Worm (Caenorhabditis elegans) whole organism, L4 larva: ENCODE data around the gene cdd-2.

Experiments used
- F26F4.8 ChIP-seq: fragments of 200-800 bp; sonication (Bioruptor generic); conservative IDR thresholded peaks from 2 replicates; pipeline ENCODE4 v1.3.6; 2022; ENCODE audit warnings: missing genetic modification characterization, missing compliant biosample characterization
- ama-1 ChIP-seq: fragments of 150-350 bp; optimal IDR thresholded peaks from 2 replicates; lab custom pipeline; 2014; ENCODE audit warnings: inconsistent platforms, mixed read lengths
- ceh-32 ChIP-seq: sonication (generic microtip); optimal IDR thresholded peaks from 2 replicates; lab custom pipeline; 2016; ENCODE audit warnings: mild to moderate bottlenecking, missing genetic modification characterization, missing compliant biosample characterization; ENCODE audit not compliant: poor library complexity
- fkh-10 ChIP-seq: fragments of 150-350 bp; optimal IDR thresholded peaks from 2 replicates; lab custom pipeline; 2014; ENCODE audit warnings: missing biosample characterization, missing genetic modification reagents, missing genetic modification characterization
- hmg-1.1 ChIP-seq: fragments of 200-800 bp; sonication (Bioruptor generic); IDR thresholded peaks from 2 replicates; pipeline ENCODE4 v1.3.6; 2022; ENCODE audit warnings: missing genetic modification reagents, missing genetic modification characterization, missing compliant biosample characterization
- lin-13 ChIP-seq: fragments of 150-350 bp; optimal IDR thresholded peaks from 2 replicates; lab custom pipeline; 2014; ENCODE audit warnings: missing biosample characterization, missing genetic modification reagents, missing genetic modification characterization
- lin-39 ChIP-seq: fragments of 150-350 bp; optimal IDR thresholded peaks from 2 replicates; lab custom pipeline; 2014; ENCODE audit warnings: missing biosample characterization, missing genetic modification reagents, missing genetic modification characterization
- unc-62 ChIP-seq, 3 experiments: fragments of 150-350 bp in 1 of 3; sonication (generic microtip); optimal IDR thresholded peaks in 2 of 3; peaks in 1 of 3; 1 replicate in 1 of 3; 2 replicates in 2 of 3; lab custom pipeline; 2014 to 2017; ENCODE audit warnings: missing biosample characterization in 3 of 3, missing genetic modification characterization in 3 of 3, missing genetic modification reagents in 3 of 3, missing genotype in 1 of 3
- zfp-2 ChIP-seq: sonication (generic microtip); optimal IDR thresholded peaks from 2 replicates; lab custom pipeline; 2016; ENCODE audit warnings: mild to moderate bottlenecking, missing genetic modification characterization, missing compliant biosample characterization
- zfp-3 ChIP-seq: fragments of 200-800 bp; sonication (Bioruptor generic); conservative IDR thresholded peaks from 2 replicates; pipeline ENCODE4 v1.3.6; 2022; ENCODE audit warnings: missing genetic modification reagents, missing genetic modification characterization, missing compliant biosample characterization

DNA sequence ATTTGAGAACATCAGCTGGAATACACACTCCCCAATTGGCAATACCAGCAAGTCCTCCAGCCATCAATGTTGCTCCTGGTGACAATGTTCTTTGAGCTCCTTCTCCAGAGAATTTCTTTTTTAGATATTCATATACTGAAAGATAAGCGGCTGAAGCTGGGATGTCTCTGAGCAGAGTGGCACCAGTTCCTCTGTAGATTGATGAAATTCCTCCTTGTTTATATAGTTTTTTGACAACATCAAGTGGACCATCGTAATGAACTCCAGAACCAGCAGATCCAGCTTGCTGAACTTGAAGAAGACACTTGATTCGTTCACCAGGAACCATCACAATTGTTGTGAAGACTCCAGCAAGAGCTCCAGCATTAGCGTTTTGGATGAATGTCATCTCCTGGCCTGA, 4.4 kb upstream of the cdd-2 start:
- TF ChIP-seq zfp-2 (tag; lab: Kevin White, UChicago), result no peak
- no peak for TF ChIP-seq hmg-1.1 (GFP tag; lab: Robert Waterston, UW)
- no peak for TF ChIP-seq lin-13 (GFP tag; lab: Kevin White, UChicago)
- TF ChIP-seq fkh-10 (GFP tag; lab: Kevin White, UChicago), result no peak
- TF ChIP-seq ama-1 (lab: Kevin White, UChicago), result no peak
- TF ChIP-seq ceh-32 (tag; lab: Kevin White, UChicago), result no peak
- peak in 1 of 2 experiments; percentile 74 for TF ChIP-seq unc-62 (GFP tag; optimal IDR thresholded peaks at IDR 0.05 in 1 of 2; lab: Kevin White, UChicago)
- no peak for TF ChIP-seq unc-62 (tag; optimal IDR thresholded peaks at IDR 0.05; lab: Kevin White, UChicago)
- TF ChIP-seq lin-39, result no peak
- TF ChIP-seq F26F4.8, result no peak
- TF ChIP-seq zfp-3, result no peak
